Fruit fly (Drosophila melanogaster): Measurements from ENCODE around the gene Iru.

Gene Iru

DNA sequence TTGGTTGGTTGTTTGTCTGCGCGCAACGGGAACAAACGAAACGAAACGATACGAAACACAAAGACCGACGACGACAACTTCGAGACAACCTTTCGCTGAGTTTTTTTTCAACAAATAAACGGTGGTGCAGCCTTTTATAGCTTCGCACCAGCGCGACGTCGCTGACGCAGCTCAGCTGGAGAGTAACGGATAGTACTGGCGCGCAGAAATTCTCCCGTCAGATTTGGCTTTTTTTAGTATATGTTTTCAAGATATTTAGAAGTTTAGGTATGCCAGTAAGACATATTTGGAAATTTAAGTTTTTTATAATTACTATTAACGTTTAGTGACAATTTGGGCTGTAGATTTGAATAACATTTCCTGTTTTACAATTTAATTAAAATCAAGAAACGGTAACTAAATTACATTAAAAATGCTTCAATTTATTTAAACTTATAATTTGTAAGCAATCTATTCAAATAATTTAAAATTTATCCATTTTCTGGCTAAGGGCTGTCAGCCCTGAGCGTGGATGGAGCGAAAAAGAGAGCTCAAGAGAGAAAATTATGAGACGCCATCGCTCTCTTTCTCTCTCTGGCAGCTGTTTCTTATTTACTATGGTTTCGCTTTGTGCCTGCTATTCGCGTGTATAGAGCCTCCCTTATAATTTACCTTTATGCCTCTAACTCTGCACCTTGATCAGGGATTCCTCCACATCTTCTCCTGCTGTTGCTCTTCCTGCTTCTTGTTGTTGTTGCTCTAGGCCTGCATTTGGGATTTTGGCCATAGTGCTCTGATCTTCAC lies 27.6 kb downstream of the Iru start (continued):
- peak; percentile 64 for TF ChIP-seq Ets21C (GFP tag; optimal IDR thresholded peaks at IDR 0.05)
- peak; percentile 52 for TF ChIP-seq Sox15 (GFP tag; optimal IDR thresholded peaks at IDR 0.05)
- peak; percentile 88 for TF ChIP-seq CG8119 (GFP tag; IDR thresholded peaks at IDR 0.05)
- TF ChIP-seq CG10669 (GFP tag; optimal IDR thresholded peaks at IDR 0.05): peak; percentile 79
- peak; percentile 86 for TF ChIP-seq CG8632 (GFP tag; optimal IDR thresholded peaks at IDR 0.05)
- peak; percentile 92 for TF ChIP-seq svp (GFP tag)
- peak; percentile 46 for TF ChIP-seq CG11902 (GFP tag; optimal IDR thresholded peaks at IDR 0.05)
- TF ChIP-seq Eip75B (GFP tag; optimal IDR thresholded peaks at IDR 0.05): peak; percentile 84
- TF ChIP-seq CG11294 (GFP tag; IDR thresholded peaks at IDR 0.05): peak; percentile 50; the same call in 1 of the 2 replicates
- TF ChIP-seq achi (GFP tag; optimal IDR thresholded peaks at IDR 0.05): peak; percentile 84
- peak; percentile 77 for TF ChIP-seq Hr4 (GFP tag; optimal IDR thresholded peaks at IDR 0.05)
- TF ChIP-seq salr (GFP tag; optimal IDR thresholded peaks at IDR 0.05): peak in 1 of 2 experiments; percentile 84
- peak; percentile 78 for TF ChIP-seq OdsH (GFP tag; optimal IDR thresholded peaks at IDR 0.05)
- peak; percentile 91 for TF ChIP-seq esn (GFP tag; optimal IDR thresholded peaks at IDR 0.05)
- peak; percentile 69 for TF ChIP-seq Eip93F (GFP tag; optimal IDR thresholded peaks at IDR 0.05)
- peak; percentile 70 for TF ChIP-seq fkh (GFP tag; optimal IDR thresholded peaks at IDR 0.05)

DNA sequence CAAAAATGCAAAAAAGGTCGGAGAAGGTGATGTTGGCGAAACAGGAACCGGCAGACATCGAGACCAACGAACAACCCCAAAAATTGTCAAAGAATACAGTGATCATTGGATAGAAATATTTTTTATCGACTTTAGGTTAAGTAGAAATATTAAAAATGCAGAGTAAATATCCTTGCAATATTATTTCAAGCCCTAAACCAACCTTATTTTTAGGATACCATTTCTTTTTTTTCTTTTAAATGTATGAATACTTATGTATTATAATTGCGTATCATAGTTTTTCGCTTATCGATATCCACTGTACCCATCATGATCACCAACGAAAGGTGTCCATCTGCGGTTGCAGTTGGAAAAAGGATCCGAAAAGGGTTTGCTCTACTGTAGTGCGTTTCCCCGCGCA lies 29.0 kb downstream of the Iru start:
- TF ChIP-seq Ets96B (tag; optimal IDR thresholded peaks at IDR 0.05): no peak
- no peak for TF ChIP-seq OdsH (GFP tag; optimal IDR thresholded peaks at IDR 0.05)
- no peak for TF ChIP-seq CG3032 (tag; optimal IDR thresholded peaks at IDR 0.05)
- peak; percentile 59 for TF ChIP-seq svp (GFP tag)
- TF ChIP-seq esn (GFP tag; optimal IDR thresholded peaks at IDR 0.05): peak; percentile 38
- no peak for TF ChIP-seq Hr4 (GFP tag; optimal IDR thresholded peaks at IDR 0.05)
- TF ChIP-seq Eip78C (GFP tag): peak; percentile 52
- TF ChIP-seq lz (GFP tag; optimal IDR thresholded peaks at IDR 0.05): peak; percentile 21
- TF ChIP-seq cyc (GFP tag; optimal IDR thresholded peaks at IDR 0.05): peak; percentile 7
- peak; percentile 3 for TF ChIP-seq CG31627 (GFP tag; optimal IDR thresholded peaks at IDR 0.05)
- TF ChIP-seq topi (GFP tag; optimal IDR thresholded peaks at IDR 0.05): peak; percentile 15
- TF ChIP-seq CG15336 (GFP tag; IDR thresholded peaks at IDR 0.05): no peak
- no peak for TF ChIP-seq Sox14 (GFP tag; optimal IDR thresholded peaks at IDR 0.05)

DNA sequence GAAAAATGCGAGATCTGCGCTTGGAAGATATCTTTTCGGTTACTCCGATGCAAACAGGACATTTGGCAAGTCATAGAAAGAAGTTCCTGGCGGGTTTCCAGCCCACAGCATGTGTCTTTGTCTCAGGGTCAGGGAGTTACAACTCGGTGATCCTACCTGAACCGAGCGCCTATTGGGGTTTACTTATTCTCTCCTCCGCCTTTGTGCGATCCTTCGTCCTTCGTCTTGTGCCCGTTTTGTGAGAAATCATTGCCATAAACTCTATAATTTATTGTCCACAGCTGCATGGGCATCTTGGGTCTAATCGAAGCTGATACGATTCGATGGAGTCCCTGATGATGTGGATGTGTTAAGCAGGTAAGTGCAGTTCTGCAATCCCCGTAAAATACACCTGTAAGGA lies 31.7 kb downstream of the Iru start:
- TF ChIP-seq Sox15 (GFP tag; optimal IDR thresholded peaks at IDR 0.05): no peak
- TF ChIP-seq lz (GFP tag; optimal IDR thresholded peaks at IDR 0.05): no peak
- no peak for TF ChIP-seq CG6276 (GFP tag; optimal IDR thresholded peaks at IDR 0.05)
- no peak for TF ChIP-seq Eip93F (GFP tag; optimal IDR thresholded peaks at IDR 0.05)
- TF ChIP-seq Hr38 (GFP tag; optimal IDR thresholded peaks at IDR 0.05): no peak
- TF ChIP-seq CG31627 (GFP tag; optimal IDR thresholded peaks at IDR 0.05): no peak
- no peak for TF ChIP-seq CG6792 (GFP tag; optimal IDR thresholded peaks at IDR 0.05)
- no peak for TF ChIP-seq Eip78C (GFP tag)
- no peak for TF ChIP-seq CG4318 (GFP tag; optimal IDR thresholded peaks at IDR 0.05)
- TF ChIP-seq CG8632 (GFP tag; optimal IDR thresholded peaks at IDR 0.05): no peak
- no peak for TF ChIP-seq spab (GFP tag; optimal IDR thresholded peaks at IDR 0.05)
- no peak for TF ChIP-seq svp (GFP tag)
- no peak for TF ChIP-seq cyc (GFP tag; optimal IDR thresholded peaks at IDR 0.05)
- TF ChIP-seq Gug (GFP tag; IDR thresholded peaks at IDR 0.05): no peak
- TF ChIP-seq Sox14 (GFP tag; optimal IDR thresholded peaks at IDR 0.05): no peak

DNA sequence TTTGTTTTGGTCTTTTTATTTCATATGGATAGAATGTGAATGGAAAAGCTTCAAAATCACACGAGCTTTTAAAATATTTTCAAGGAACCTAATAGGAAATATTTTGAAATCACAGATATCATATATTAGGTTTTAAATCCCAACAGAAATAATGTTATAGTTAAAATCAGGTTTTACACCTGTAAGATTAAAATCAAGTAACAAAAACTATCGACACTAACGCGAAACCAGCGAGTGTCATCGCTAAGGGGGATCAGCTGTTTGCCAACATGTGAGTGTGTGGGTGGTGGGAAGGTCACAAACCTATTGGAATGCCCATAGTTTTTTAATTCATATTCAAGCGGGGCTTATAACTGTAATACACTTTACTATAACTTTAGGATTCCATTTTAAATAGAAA lies 32.4 kb downstream of the Iru start, which contains the start of gene hyx:
TSS of gene hyx (plus strand) at position 109 of the 400 bp plus-strand sequence.
- TF ChIP-seq Hr4 (GFP tag; optimal IDR thresholded peaks at IDR 0.05) (peak; percentile 53), fkh (GFP tag; optimal IDR thresholded peaks at IDR 0.05) (no peak), CG10631 (GFP tag; optimal IDR thresholded peaks at IDR 0.05) (peak; percentile 1), CG32006 (GFP tag; optimal IDR thresholded peaks at IDR 0.05) (no peak), CG6808 (GFP tag; optimal IDR thresholded peaks at IDR 0.05) (no peak), CG9139 (GFP tag; optimal IDR thresholded peaks at IDR 0.05) (no peak), spab (GFP tag; optimal IDR thresholded peaks at IDR 0.05) (no peak), acj6 (GFP tag; optimal IDR thresholded peaks at IDR 0.05) (peak; percentile 30), CG8632 (GFP tag; optimal IDR thresholded peaks at IDR 0.05) (no peak), svp (GFP tag) (peak; percentile 96), Sox14 (GFP tag; optimal IDR thresholded peaks at IDR 0.05) (peak; percentile 30), CG11762 (GFP tag; optimal IDR thresholded peaks at IDR 0.05; ENCODE audit: insufficient read depth) (no peak), CG3919 (GFP tag; optimal IDR thresholded peaks at IDR 0.05) (no peak), Hr38 (GFP tag; optimal IDR thresholded peaks at IDR 0.05) (no peak), eg (GFP tag; IDR thresholded peaks at IDR 0.05) (peak; percentile 33; the same call in 2 of the 3 replicates), dac (GFP tag; optimal IDR thresholded peaks at IDR 0.05) (no peak), Met (GFP tag; optimal IDR thresholded peaks at IDR 0.05) (no peak), CG6792 (GFP tag; optimal IDR thresholded peaks at IDR 0.05) (no peak), CG15336 (GFP tag; IDR thresholded peaks at IDR 0.05) (peak; percentile 19; the same call in 1 of the 2 replicates), pdm3 (GFP tag; optimal IDR thresholded peaks at IDR 0.05) (no peak), achi (GFP tag; optimal IDR thresholded peaks at IDR 0.05) (peak; percentile 2), fd59A (GFP tag; optimal IDR thresholded peaks at IDR 0.05) (no peak)
